Fruit fly (Drosophila melanogaster) whole organism, prepupa: Measurements from ENCODE around the gene CG3597.

Experiments used
- Blimp-1 ChIP-seq: fragments of 200-800 bp; sonication (Bioruptor generic); optimal IDR thresholded peaks from 3 replicates; lab custom pipeline; 2017; ENCODE audit warnings: missing biosample characterization, missing genetic modification characterization, mild to moderate bottlenecking, moderate library complexity, missing genetic modification reagents
- CG10669 ChIP-seq: fragments of 200-800 bp; sonication (Bioruptor generic); optimal IDR thresholded peaks from 3 replicates; lab custom pipeline; 2018; ENCODE audit warnings: missing biosample characterization, mild to moderate bottlenecking, missing genetic modification characterization, moderate library complexity
- CG11294 ChIP-seq: fragments of 200-800 bp; sonication (Bioruptor generic); IDR thresholded peaks from 2 replicates; pipeline ENCODE4 v1.3.6; 2022; ENCODE audit warnings: missing biosample characterization, missing genetic modification characterization
- CG11902 ChIP-seq: fragments of 200-800 bp; sonication (Bioruptor generic); optimal IDR thresholded peaks from 3 replicates; lab custom pipeline; 2016; ENCODE audit warnings: missing biosample characterization, missing genetic modification characterization
- CG16779 ChIP-seq: fragments of 200-800 bp; sonication (Bioruptor generic); optimal IDR thresholded peaks from 3 replicates; lab custom pipeline; 2017; ENCODE audit warnings: missing biosample characterization, mild to moderate bottlenecking, missing genetic modification characterization
- CG3032 ChIP-seq: fragments of 200-800 bp; optimal IDR thresholded peaks from 2 replicates; lab custom pipeline; 2019; ENCODE audit warnings: missing biosample characterization, mild to moderate bottlenecking, missing genetic modification characterization, moderate library complexity
- CG34406 ChIP-seq: fragments of 200-800 bp; sonication (Bioruptor generic); optimal IDR thresholded peaks from 3 replicates; lab custom pipeline; 2016; ENCODE audit warnings: missing biosample characterization, missing genetic modification characterization
- CG4318 ChIP-seq: fragments of 200-800 bp; sonication (Bioruptor generic); optimal IDR thresholded peaks from 3 replicates; lab custom pipeline; 2017; ENCODE audit warnings: missing biosample characterization, mild to moderate bottlenecking, missing genetic modification characterization
- CG6163 ChIP-seq: fragments of 200-800 bp; sonication (Bioruptor generic); IDR thresholded peaks from 3 replicates; pipeline ENCODE4 v1.3.6; 2022; ENCODE audit warnings: missing biosample characterization, missing genetic modification characterization
- CG6276 ChIP-seq: fragments of 200-800 bp; sonication (Bioruptor generic); optimal IDR thresholded peaks from 2 replicates; lab custom pipeline; 2017; ENCODE audit warnings: missing biosample characterization, mild to moderate bottlenecking, missing genetic modification characterization
- CG6792 ChIP-seq: fragments of 200-800 bp; sonication (Bioruptor generic); optimal IDR thresholded peaks from 3 replicates; lab custom pipeline; 2016; ENCODE audit warnings: missing biosample characterization, missing genetic modification characterization
- CG6854 ChIP-seq: fragments of 200-800 bp; sonication (Bioruptor generic); optimal IDR thresholded peaks from 2 replicates; lab custom pipeline; 2017; ENCODE audit warnings: missing biosample characterization, mild to moderate bottlenecking, missing genetic modification characterization
- CG8319 ChIP-seq: fragments of 200-800 bp; sonication (Bioruptor generic); optimal IDR thresholded peaks from 3 replicates; lab custom pipeline; 2016; ENCODE audit warnings: missing biosample characterization, missing genetic modification characterization
- CG8632 ChIP-seq: fragments of 200-800 bp; sonication (Bioruptor generic); optimal IDR thresholded peaks from 3 replicates; lab custom pipeline; 2016; ENCODE audit warnings: missing biosample characterization, missing genetic modification characterization
- Eip75B ChIP-seq: fragments of 200-800 bp; sonication (Bioruptor generic); optimal IDR thresholded peaks from 3 replicates; lab custom pipeline; 2016; ENCODE audit warnings: missing biosample characterization, missing genetic modification characterization
- Eip78C ChIP-seq: fragments of 200-800 bp; sonication (Bioruptor generic); peaks from one replicate; lab custom pipeline; 2016; ENCODE audit warnings: missing biosample characterization, missing genetic modification characterization
- Ets21C ChIP-seq: fragments of 200-800 bp; sonication (Bioruptor generic); optimal IDR thresholded peaks from 3 replicates; lab custom pipeline; 2016; ENCODE audit warnings: missing biosample characterization, missing genetic modification characterization
- Ets96B ChIP-seq: fragments of 200-800 bp; optimal IDR thresholded peaks from 2 replicates; lab custom pipeline; 2019; ENCODE audit warnings: missing biosample characterization, mild to moderate bottlenecking, missing genetic modification characterization, moderate library complexity
- Hr4 ChIP-seq: fragments of 200-800 bp; sonication (Bioruptor generic); optimal IDR thresholded peaks from 3 replicates; lab custom pipeline; 2016; ENCODE audit warnings: missing biosample characterization, missing genetic modification characterization
- Lpt ChIP-seq: fragments of 200-800 bp; sonication (Bioruptor generic); optimal IDR thresholded peaks from 3 replicates; lab custom pipeline; 2016; ENCODE audit warnings: missing biosample characterization, missing genetic modification characterization
- Met ChIP-seq: fragments of 200-800 bp; sonication (Bioruptor generic); optimal IDR thresholded peaks from 3 replicates; lab custom pipeline; 2016; ENCODE audit warnings: missing biosample characterization, missing genetic modification characterization
- OdsH ChIP-seq: fragments of 200-800 bp; sonication (Bioruptor generic); optimal IDR thresholded peaks from 3 replicates; lab custom pipeline; 2016; ENCODE audit warnings: missing biosample characterization, missing genetic modification characterization
- Sox102F ChIP-seq: fragments of 200-800 bp; sonication (Bioruptor generic); optimal IDR thresholded peaks from 2 replicates; lab custom pipeline; 2016; ENCODE audit warnings: missing biosample characterization, mild to moderate bottlenecking, missing genetic modification characterization
- Sox14 ChIP-seq: fragments of 200-800 bp; sonication (Bioruptor generic); optimal IDR thresholded peaks from 3 replicates; lab custom pipeline; 2016; ENCODE audit warnings: missing biosample characterization, missing genetic modification characterization
- Sox15 ChIP-seq: fragments of 200-800 bp; sonication (Bioruptor generic); optimal IDR thresholded peaks from 3 replicates; lab custom pipeline; 2016; ENCODE audit warnings: missing biosample characterization, missing genetic modification characterization
- cyc ChIP-seq: fragments of 200-800 bp; sonication (Bioruptor generic); optimal IDR thresholded peaks from 3 replicates; lab custom pipeline; 2016; ENCODE audit warnings: missing biosample characterization, missing genetic modification characterization
- dac ChIP-seq: fragments of 200-800 bp; sonication (Bioruptor generic); optimal IDR thresholded peaks from 2 replicates; lab custom pipeline; 2017; ENCODE audit warnings: missing biosample characterization, mild to moderate bottlenecking, missing genetic modification characterization
- dsx ChIP-seq: fragments of 200-800 bp; optimal IDR thresholded peaks from 3 replicates; lab custom pipeline; 2019; ENCODE audit warnings: missing biosample characterization, mild to moderate bottlenecking, missing genetic modification characterization, moderate library complexity; ENCODE audit not compliant: poor library complexity, severe bottlenecking
- eg ChIP-seq: fragments of 200-800 bp; sonication (Bioruptor generic); IDR thresholded peaks from 3 replicates; pipeline ENCODE4 v1.3.6; 2022; ENCODE audit warnings: missing biosample characterization, missing genetic modification characterization
- esn ChIP-seq: fragments of 200-800 bp; sonication (Bioruptor generic); optimal IDR thresholded peaks from 2 replicates; lab custom pipeline; 2016; ENCODE audit warnings: missing biosample characterization, mild to moderate bottlenecking, missing genetic modification characterization, moderate library complexity
- fd59A ChIP-seq: fragments of 200-800 bp; sonication (Bioruptor generic); optimal IDR thresholded peaks from 2 replicates; lab custom pipeline; 2017; ENCODE audit warnings: missing biosample characterization, mild to moderate bottlenecking, missing genetic modification characterization, missing genetic modification reagents
- fkh ChIP-seq: fragments of 200-800 bp; sonication (Bioruptor generic); optimal IDR thresholded peaks from 3 replicates; lab custom pipeline; 2017; ENCODE audit warnings: missing biosample characterization, mild to moderate bottlenecking, missing genetic modification characterization, moderate library complexity
- lz ChIP-seq: fragments of 200-800 bp; sonication (Bioruptor generic); optimal IDR thresholded peaks from 3 replicates; lab custom pipeline; 2016; ENCODE audit warnings: missing biosample characterization, missing genetic modification characterization
- pdm3 ChIP-seq: fragments of 200-800 bp; sonication (Bioruptor generic); optimal IDR thresholded peaks from 3 replicates; lab custom pipeline; 2016; ENCODE audit warnings: missing biosample characterization, missing genetic modification characterization
- spab ChIP-seq: fragments of 200-800 bp; sonication (Bioruptor generic); optimal IDR thresholded peaks from 2 replicates; lab custom pipeline; 2017; ENCODE audit warnings: missing biosample characterization, mild to moderate bottlenecking, missing genetic modification characterization, missing genetic modification reagents
- ss ChIP-seq, 2 experiments: fragments of 200-800 bp; sonication (Bioruptor generic); optimal IDR thresholded peaks; 2 replicates in 1 of 2; 3 replicates in 1 of 2; lab custom pipeline; 2017 to 2018; ENCODE audit warnings: mild to moderate bottlenecking in 2 of 2, missing biosample characterization in 2 of 2, missing genetic modification characterization in 2 of 2, moderate library complexity in 1 of 2
- svp ChIP-seq: fragments of 200-800 bp; sonication (Bioruptor generic); peaks from one replicate; lab custom pipeline; 2016; ENCODE audit warnings: missing biosample characterization, missing genetic modification characterization
- topi ChIP-seq: fragments of 200-800 bp; sonication (Bioruptor generic); optimal IDR thresholded peaks from 3 replicates; lab custom pipeline; 2016; ENCODE audit warnings: missing biosample characterization, missing genetic modification characterization
- vri ChIP-seq: fragments of 200-800 bp; sonication (Bioruptor generic); optimal IDR thresholded peaks from 3 replicates; lab custom pipeline; 2016; ENCODE audit warnings: missing biosample characterization, mild to moderate bottlenecking, missing genetic modification characterization

The CG3597 gene

DNA sequence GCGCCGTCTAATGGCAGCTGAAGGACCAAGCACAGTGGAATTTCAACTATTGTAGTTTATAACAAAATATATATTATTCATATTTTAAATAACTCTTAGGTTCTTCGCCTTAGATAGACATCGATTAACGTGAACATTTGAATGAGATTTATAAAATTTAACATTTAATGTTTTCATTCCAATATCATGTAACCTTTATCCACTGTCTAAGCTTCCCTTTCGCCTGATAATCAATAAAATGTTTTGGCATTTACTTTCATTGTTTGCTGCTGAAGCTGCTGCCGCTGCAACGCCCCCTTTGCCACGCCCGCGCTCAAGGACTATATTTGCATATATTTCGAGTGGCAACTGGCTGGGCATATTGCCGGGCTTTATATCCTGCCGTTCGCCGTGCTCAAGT lies 23.5 kb upstream of the CG3597 start:
- no peak for TF ChIP-seq dac (GFP tag; lab: Kevin White, UChicago)
- peak; percentile 38 for TF ChIP-seq Eip78C
- peak; percentile 51 for TF ChIP-seq svp (GFP tag; lab: Kevin White, UChicago)
- TF ChIP-seq, all 60 proteins: peak for 2

DNA sequence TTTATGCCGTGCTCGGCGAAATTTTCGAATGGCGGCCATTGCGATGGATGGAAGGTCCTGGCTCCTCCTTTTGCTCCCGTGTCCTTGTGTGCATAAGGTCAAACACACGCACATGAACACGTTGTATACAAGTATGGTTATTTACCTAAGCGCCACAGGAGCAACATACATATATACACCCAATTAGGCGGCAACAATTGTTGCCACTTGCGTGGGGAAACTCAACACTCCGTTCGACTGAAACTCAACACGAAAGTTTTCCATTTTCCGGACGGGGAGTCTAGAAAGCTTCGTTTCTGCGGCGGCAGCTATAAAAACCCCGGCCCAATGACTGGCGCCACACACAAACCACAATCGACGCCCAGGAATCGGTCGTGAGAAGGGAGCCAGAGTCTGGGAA lies 20.0 kb upstream of the CG3597 start, which contains the start of gene CG46448:
Gene CG46448, plus strand, starts transcription at position 340 of the 400 bp plus-strand sequence.
- no peak for TF ChIP-seq CG3032 (tag; lab: Kevin White, UChicago)
- no peak for TF ChIP-seq CG10669 (GFP tag; lab: Kevin White, UChicago)
- no peak for TF ChIP-seq Eip75B

DNA sequence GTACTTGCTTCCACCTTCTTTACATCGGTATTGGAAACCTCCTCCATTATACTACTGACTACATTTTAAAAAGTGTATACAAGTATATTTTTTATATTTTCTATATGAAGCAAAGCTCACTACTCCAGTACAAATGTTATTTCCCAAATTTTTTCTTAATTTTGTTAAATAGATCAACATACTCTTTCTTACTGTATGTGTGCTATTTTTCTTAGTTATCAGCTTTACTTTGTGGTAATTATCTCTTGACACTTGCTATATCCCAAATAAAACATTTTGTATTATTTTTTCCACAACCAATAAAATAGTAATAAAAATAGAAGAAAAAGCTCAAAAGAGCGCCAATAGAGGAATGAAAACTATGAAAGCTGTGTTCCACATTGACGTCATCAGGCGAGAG lies 19.3 kb upstream of the CG3597 start, which contains the start of gene CG43750:
Gene CG43750, minus strand, starts transcription at position 101 of the 400 bp plus-strand sequence.
- TF ChIP-seq Lpt (GFP tag; lab: Kevin White, UChicago) (no peak), lz (GFP tag; lab: Kevin White, UChicago) (no peak), CG6163 (GFP tag; lab: Robert Waterston, UW) (no peak), OdsH (GFP tag; lab: Kevin White, UChicago) (no peak), CG11902 (GFP tag; lab: Kevin White, UChicago) (no peak), Sox15 (GFP tag; lab: Kevin White, UChicago) (no peak), pdm3 (GFP tag; lab: Kevin White, UChicago) (no peak), CG8632 (GFP tag; lab: Kevin White, UChicago) (no peak), CG6792 (GFP tag; lab: Kevin White, UChicago) (no peak), Hr4 (GFP tag; lab: Kevin White, UChicago) (no peak), CG8319 (no peak)

DNA sequence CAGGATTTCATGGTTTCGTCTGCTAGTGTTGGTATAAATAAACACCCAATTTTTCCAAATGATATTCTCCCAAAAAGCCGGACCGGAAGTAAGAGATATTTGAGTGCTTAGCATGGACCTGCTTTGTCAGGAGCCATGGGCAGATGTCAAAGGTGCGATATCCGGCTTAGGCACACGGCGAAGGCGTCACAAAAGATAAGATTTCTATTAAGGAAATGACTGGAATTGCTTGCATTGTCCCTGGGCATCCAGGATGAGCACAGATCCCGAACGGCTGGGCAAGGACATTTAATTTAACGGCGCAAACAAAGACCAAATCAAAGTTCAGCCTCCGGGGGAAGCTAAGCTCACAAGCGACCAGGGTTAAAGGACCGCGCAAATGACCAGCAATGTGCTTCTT lies 14.4 kb upstream of the CG3597 start, which contains the start of gene CG3557:
Gene CG3557, minus strand, starts transcription at position 101 of the 400 bp plus-strand sequence.
- TF ChIP-seq cyc (GFP tag; lab: Kevin White, UChicago) (no peak), Blimp-1 (GFP tag; lab: Kevin White, UChicago) (no peak), CG6854 (GFP tag; lab: Kevin White, UChicago) (no peak), CG8319 (no peak), CG6163 (GFP tag; lab: Robert Waterston, UW) (no peak), CG6792 (GFP tag; lab: Kevin White, UChicago) (no peak), Eip78C (no peak), CG8632 (GFP tag; lab: Kevin White, UChicago) (no peak), fkh (no peak), fd59A (GFP tag; lab: Kevin White, UChicago) (no peak), Sox15 (GFP tag; lab: Kevin White, UChicago) (no peak), Sox102F (GFP tag; lab: Kevin White, UChicago) (no peak), CG34406 (GFP tag; lab: Kevin White, UChicago) (no peak), CG11294 (GFP tag; lab: Robert Waterston, UW) (no peak), esn (GFP tag; lab: Kevin White, UChicago) (no peak), Lpt (GFP tag; lab: Kevin White, UChicago) (no peak), CG3032 (tag; lab: Kevin White, UChicago) (no peak)

DNA sequence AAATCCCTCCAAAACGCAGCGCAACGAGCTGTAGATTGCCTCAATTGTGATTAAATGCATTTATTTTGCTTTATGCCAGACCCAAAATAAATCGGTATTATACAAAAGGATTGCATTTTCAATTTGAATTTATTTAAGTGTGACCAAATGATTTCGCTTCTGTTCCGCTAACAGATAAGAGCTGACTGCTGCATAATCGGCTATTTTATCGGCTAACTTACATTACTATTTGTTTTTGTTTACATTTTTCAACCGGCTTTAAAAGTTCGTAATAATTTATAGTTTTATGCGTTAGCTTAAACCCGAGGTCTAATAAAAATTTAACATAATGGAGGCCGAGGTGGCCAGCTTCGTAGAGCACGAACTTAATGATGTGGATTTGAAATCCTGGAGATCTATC lies 11.6 kb upstream of the CG3597 start, which contains the start of gene PIG-Wa:
Gene PIG-Wa, plus strand, starts transcription at position 232 of the 400 bp plus-strand sequence.
- TF ChIP-seq Eip78C (no peak), ss (GFP tag; optimal IDR thresholded peaks at IDR 0.05; lab: Kevin White, UChicago) (no peak), fkh (peak; percentile 90), Sox14 (peak; percentile 27)

DNA sequence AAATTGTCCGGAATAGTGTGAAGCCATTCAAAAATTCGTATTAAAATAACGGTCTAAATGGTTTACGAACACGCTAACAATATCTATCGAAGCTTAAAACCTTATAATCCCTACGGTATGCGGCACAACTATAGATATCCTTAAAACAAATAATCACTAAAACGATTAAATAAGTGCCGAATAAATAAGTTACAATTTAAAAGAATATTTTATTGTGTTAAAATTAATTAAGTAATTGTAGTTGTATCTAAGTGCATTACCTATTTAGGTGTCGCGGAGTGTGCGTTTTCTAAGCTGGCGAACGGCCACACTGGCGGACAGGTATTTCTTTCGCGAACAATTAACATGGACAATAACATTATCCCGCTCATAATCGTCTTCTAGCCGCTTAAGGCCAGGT lies 9.5 kb upstream of the CG3597 start, which contains the start of gene Eogt:
Gene Eogt, plus strand, starts transcription at position 293 of the 400 bp plus-strand sequence.
- no peak for TF ChIP-seq vri (GFP tag; lab: Kevin White, UChicago)
- peak; percentile 86 for TF ChIP-seq Ets21C (GFP tag; lab: Kevin White, UChicago)
- peak; percentile 97 for TF ChIP-seq Ets96B
- peak; percentile 99 for TF ChIP-seq eg (GFP tag; lab: Robert Waterston, UW)
- peak; percentile 95 for TF ChIP-seq CG34406 (GFP tag; lab: Kevin White, UChicago)
- peak; percentile 93 for TF ChIP-seq CG8632 (GFP tag; lab: Kevin White, UChicago)
- peak; percentile 95 for TF ChIP-seq dsx (GFP tag; lab: Kevin White, UChicago)
- peak; percentile 89 for TF ChIP-seq spab
- TF ChIP-seq Met, result peak; percentile 91
- peak; percentile 83 for TF ChIP-seq CG6854 (GFP tag; lab: Kevin White, UChicago)
- TF ChIP-seq pdm3 (GFP tag; lab: Kevin White, UChicago), result peak; percentile 93
- TF ChIP-seq Blimp-1 (GFP tag; lab: Kevin White, UChicago), result peak; percentile 84
- peak; percentile 79 for TF ChIP-seq CG8319
- TF ChIP-seq dac (GFP tag; lab: Kevin White, UChicago), result peak; percentile 84
- peak; percentile 93 for TF ChIP-seq esn (GFP tag; lab: Kevin White, UChicago)
- peak; percentile 89 for TF ChIP-seq CG4318 (GFP tag; lab: Kevin White, UChicago)
- peak; percentile 88 for TF ChIP-seq CG16779 (tag; lab: Kevin White, UChicago)
- TF ChIP-seq OdsH (GFP tag; lab: Kevin White, UChicago), result peak; percentile 96
- TF ChIP-seq topi (GFP tag; lab: Kevin White, UChicago), result peak; percentile 90
- TF ChIP-seq CG6276 (GFP tag; lab: Kevin White, UChicago), result peak; percentile 89
- peak; percentile 89 for TF ChIP-seq Lpt (GFP tag; lab: Kevin White, UChicago)
